Fruit fly (Drosophila melanogaster): ENCODE data around the gene CG44037.

Gene CG44037

DNA sequence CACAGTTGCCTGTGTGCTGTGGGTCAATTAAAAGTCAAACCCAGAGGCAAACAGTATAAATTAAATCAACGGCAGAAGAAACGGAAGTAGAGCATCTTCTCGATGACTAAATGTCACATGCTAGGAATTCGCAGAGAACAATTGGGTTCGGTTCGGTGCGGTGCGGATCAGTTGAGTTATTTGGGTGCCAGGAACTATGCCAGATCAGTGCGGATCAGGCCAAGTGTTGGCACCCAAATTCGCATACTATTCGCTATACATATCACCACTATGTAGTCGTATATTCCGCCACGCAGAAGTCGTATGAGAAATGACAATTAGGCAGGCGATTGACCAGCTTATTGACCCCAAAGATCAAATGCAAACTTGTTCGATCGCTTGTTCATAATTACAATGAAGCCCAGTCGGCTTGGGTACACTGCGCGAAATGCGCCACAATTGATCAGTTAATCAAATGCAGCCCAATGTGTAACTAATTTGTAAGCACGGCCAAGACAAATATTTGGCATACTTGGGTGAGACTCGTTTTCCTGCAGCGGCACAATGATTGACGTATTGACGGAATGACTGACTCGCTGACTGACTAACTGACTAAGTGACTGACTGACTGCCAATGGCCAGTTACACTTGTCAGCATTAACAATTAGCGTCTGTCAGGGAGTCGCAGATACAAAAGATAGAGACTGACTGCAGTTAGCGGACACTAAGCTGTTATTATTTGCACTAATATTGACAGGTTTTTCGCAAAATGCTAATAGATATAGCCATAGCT lies 32.1 kb downstream of the CG44037 start:
- TF ChIP-seq HLH106 (tag; optimal IDR thresholded peaks at IDR 0.05) (no peak), woc (GFP tag; optimal IDR thresholded peaks at IDR 0.05) (no peak), CG9705 (GFP tag; optimal IDR thresholded peaks at IDR 0.05) (no peak), OdsH (GFP tag; optimal IDR thresholded peaks at IDR 0.05) (no peak), h (GFP tag; optimal IDR thresholded peaks at IDR 0.05) (no peak), CrebA (GFP tag; optimal IDR thresholded peaks at IDR 0.05; ENCODE audit: borderline replicate concordance) (no peak), Abd-B (GFP tag; optimal IDR thresholded peaks at IDR 0.05) (no peak)

DNA sequence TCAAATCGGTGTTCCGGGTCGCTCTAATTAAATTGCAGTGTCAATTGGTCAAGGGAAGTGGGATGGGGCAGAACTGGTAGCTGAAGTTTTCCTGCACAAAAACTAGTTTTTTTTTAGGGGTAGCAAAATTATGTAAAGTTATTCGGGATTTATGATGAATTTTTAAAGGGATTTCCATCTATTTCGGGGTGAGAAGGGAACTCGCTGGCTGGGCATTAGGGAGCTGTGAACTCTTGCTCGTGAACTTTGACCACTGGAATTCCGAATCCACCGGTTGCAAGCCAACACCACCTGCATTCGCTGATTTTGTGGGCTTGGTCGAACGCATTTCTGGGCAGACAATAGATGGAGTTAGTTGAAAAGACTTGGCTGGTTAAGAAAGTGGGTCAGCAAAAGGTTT lies 33.3 kb downstream of the CG44037 start:
- no peak for TF ChIP-seq Vsx2 (GFP tag; optimal IDR thresholded peaks at IDR 0.05; ENCODE audit: partially characterized antibody)
- TF ChIP-seq foxo (GFP tag; optimal IDR thresholded peaks at IDR 0.05), result no peak
- no peak for TF ChIP-seq Mio (GFP tag; optimal IDR thresholded peaks at IDR 0.05)
- no peak for TF ChIP-seq Jra (GFP tag; optimal IDR thresholded peaks at IDR 0.05)
- no peak for TF ChIP-seq dsf (GFP tag; optimal IDR thresholded peaks at IDR 0.05; ENCODE audit: borderline replicate concordance)
- no peak for TF ChIP-seq CG32264 (GFP tag; optimal IDR thresholded peaks at IDR 0.05)
- no peak for TF ChIP-seq psq (GFP tag; optimal IDR thresholded peaks at IDR 0.05)
- no peak for TF ChIP-seq dl (GFP tag; optimal IDR thresholded peaks at IDR 0.05; ENCODE audit: insufficient read depth in 1 of 2, partially characterized antibody in 2 of 2)
- TF ChIP-seq fru (GFP tag; optimal IDR thresholded peaks at IDR 0.05), result no peak

DNA sequence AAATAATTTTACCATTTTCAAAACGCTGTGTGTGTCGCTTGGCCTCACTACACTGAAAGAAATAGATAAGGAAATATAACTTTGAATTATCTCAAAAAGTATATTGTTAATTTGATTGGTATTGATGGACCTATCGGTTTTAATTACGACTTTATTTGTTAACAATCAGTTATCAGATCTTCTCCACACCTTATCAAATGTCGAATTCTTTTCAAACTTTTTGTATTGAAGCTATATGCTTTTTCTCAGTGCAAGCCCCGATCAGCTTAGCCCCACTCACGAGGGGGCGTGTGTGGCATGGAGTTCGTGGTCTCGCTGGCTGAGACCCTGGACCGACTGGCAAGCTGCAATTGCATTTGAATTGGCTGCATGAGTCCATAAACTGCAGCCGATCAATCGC lies 38.7 kb downstream of the CG44037 start:
- TF ChIP-seq usp (GFP tag; optimal IDR thresholded peaks at IDR 0.05) (no peak), Vsx2 (GFP tag; optimal IDR thresholded peaks at IDR 0.05; ENCODE audit: partially characterized antibody) (no peak), psq (GFP tag; optimal IDR thresholded peaks at IDR 0.05) (no peak), foxo (GFP tag; optimal IDR thresholded peaks at IDR 0.05) (no peak), brk (GFP tag; optimal IDR thresholded peaks at IDR 0.05) (no peak), rgr (GFP tag; optimal IDR thresholded peaks at IDR 0.05) (no peak), br (GFP tag; optimal IDR thresholded peaks at IDR 0.05) (no peak), h (GFP tag; optimal IDR thresholded peaks at IDR 0.05) (no peak), pan (optimal IDR thresholded peaks at IDR 0.05) (no peak), lola (GFP tag; optimal IDR thresholded peaks at IDR 0.05) (no peak), woc (GFP tag; optimal IDR thresholded peaks at IDR 0.05) (no peak), N (GFP tag; optimal IDR thresholded peaks at IDR 0.05) (no peak), Hr83 (GFP tag; optimal IDR thresholded peaks at IDR 0.05; ENCODE audit: poor library complexity, severe bottlenecking) (no peak), CG32264 (GFP tag; optimal IDR thresholded peaks at IDR 0.05) (no peak), ey (GFP tag; optimal IDR thresholded peaks at IDR 0.05) (no peak), dsf (GFP tag; optimal IDR thresholded peaks at IDR 0.05; ENCODE audit: borderline replicate concordance) (no peak), Jra (GFP tag; optimal IDR thresholded peaks at IDR 0.05) (no peak), CrebA (GFP tag; optimal IDR thresholded peaks at IDR 0.05; ENCODE audit: borderline replicate concordance) (no peak), Rel (GFP tag; optimal IDR thresholded peaks at IDR 0.05) (no peak), Rel (tag; optimal IDR thresholded peaks at IDR 0.05) (no peak)

DNA sequence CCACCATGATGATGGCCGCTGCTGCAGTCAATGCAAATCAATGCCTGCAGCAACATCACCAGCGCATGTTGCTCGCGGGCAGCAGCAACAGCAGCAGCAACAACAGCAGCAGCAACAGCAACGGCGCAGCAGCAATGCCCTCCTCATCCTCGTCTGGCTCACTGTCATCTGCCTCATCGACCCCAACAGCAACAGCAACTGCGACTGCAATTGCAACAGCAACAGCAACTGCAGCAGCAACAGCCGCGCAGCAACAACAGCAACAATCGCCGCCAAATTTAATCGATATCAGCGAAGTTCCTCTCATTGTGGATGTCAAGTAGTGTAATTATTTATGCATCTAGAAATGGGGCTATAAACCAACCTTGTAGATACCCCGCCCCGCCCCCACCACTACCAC lies 43.0 kb downstream of the CG44037 start:
- TF ChIP-seq tai (GFP tag; optimal IDR thresholded peaks at IDR 0.05), result no peak
- TF ChIP-seq Dfd (GFP tag; optimal IDR thresholded peaks at IDR 0.05), result peak; percentile 94

DNA sequence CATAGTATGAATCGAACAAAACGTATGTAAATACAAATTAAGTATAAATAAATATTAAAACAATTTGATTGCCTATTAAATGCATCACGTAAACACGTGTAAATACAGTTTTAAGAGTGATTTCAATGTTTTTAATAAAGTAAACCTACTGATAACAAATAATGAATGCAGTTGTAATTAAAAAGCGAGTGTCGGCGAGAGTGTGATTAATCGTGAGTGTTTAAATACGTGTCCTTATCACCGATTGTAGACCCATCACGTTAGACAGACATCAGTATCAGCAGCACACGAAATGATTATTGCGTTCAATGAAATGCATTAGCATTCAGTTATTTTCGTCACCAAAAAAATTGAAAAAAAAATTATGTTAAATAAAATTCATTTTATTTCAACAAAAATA lies 44.4 kb downstream of the CG44037 start:
- TF ChIP-seq pan (optimal IDR thresholded peaks at IDR 0.05) (no peak), Rel (GFP tag; optimal IDR thresholded peaks at IDR 0.05) (no peak), Rel (tag; optimal IDR thresholded peaks at IDR 0.05) (peak; percentile 53), Sp1 (GFP tag; optimal IDR thresholded peaks at IDR 0.05) (no peak), Hr83 (GFP tag; optimal IDR thresholded peaks at IDR 0.05; ENCODE audit: poor library complexity, severe bottlenecking) (no peak), Dif (GFP tag; optimal IDR thresholded peaks at IDR 0.05; ENCODE audit: partially characterized antibody) (no peak)
